Worm (Caenorhabditis elegans) whole organism, L1 larva: Measurements from ENCODE around the gene pdl-1.

ENCODE experiments used
- C16A3.4 ChIP-seq: fragments of 150-350 bp; optimal IDR thresholded peaks from 2 replicates; lab custom pipeline; 2014; ENCODE audit warnings: missing biosample characterization, missing genetic modification characterization
- C34B4.2 ChIP-seq: sonication (generic microtip); optimal IDR thresholded peaks from 2 replicates; lab custom pipeline; 2017; ENCODE audit warnings: mild to moderate bottlenecking, missing genetic modification characterization, missing compliant biosample characterization
- F16B12.6 ChIP-seq: fragments of 150-350 bp; optimal IDR thresholded peaks from 2 replicates; lab custom pipeline; 2014; ENCODE audit warnings: missing biosample characterization, missing genetic modification characterization
- Y116A8C.19 ChIP-seq: sonication (generic microtip); optimal IDR thresholded peaks from 2 replicates; lab custom pipeline; 2016; ENCODE audit warnings: missing compliant biosample characterization, missing genetic modification characterization, borderline replicate concordance
- ama-1 ChIP-seq: fragments of 150-350 bp; optimal IDR thresholded peaks from 2 replicates; lab custom pipeline; 2014
- blmp-1 ChIP-seq: fragments of 150-350 bp; optimal IDR thresholded peaks from 2 replicates; lab custom pipeline; 2014; ENCODE audit warnings: missing biosample characterization, missing genetic modification characterization
- ceh-8 ChIP-seq: fragments of 200-800 bp; sonication (Bioruptor generic); optimal IDR thresholded peaks from 2 replicates; lab custom pipeline; 2018; ENCODE audit warnings: mild to moderate bottlenecking, missing genetic modification characterization, moderate library complexity, missing compliant biosample characterization
- ces-1 ChIP-seq: fragments of 150-350 bp; optimal IDR thresholded peaks from 2 replicates; lab custom pipeline; 2014; ENCODE audit warnings: missing biosample characterization, missing genetic modification reagents, missing genetic modification characterization
- dpl-1 ChIP-seq, 3 experiments: fragments of 150-350 bp in 2 of 3; sonication (generic microtip) in 1 of 3; optimal IDR thresholded peaks; 2 replicates each; lab custom pipeline; 2014 to 2017; ENCODE audit warnings: missing biosample characterization in 3 of 3, missing genetic modification characterization in 3 of 3, missing genetic modification reagents in 3 of 3
- dsc-1 ChIP-seq: sonication (generic microtip); optimal IDR thresholded peaks from 2 replicates; lab custom pipeline; 2016; ENCODE audit warnings: mild to moderate bottlenecking, missing genetic modification characterization, missing compliant biosample characterization
- egl-27 ChIP-seq, 2 experiments: fragments of 150-350 bp in 1 of 2; sonication (generic microtip); optimal IDR thresholded peaks; 3 replicates each; lab custom pipeline; 2017 to 2018; ENCODE audit warnings: missing biosample characterization in 2 of 2, missing genetic modification characterization in 2 of 2, missing genetic modification reagents in 2 of 2
- elt-2 ChIP-seq: sonication (generic microtip); optimal IDR thresholded peaks from 2 replicates; lab custom pipeline; 2016; ENCODE audit warnings: missing genetic modification characterization, mild to moderate bottlenecking, inconsistent platforms, missing compliant biosample characterization, missing genetic modification reagents
- fkh-4 ChIP-seq: sonication (generic microtip); optimal IDR thresholded peaks from 2 replicates; lab custom pipeline; 2016; ENCODE audit warnings: missing compliant biosample characterization, missing genetic modification characterization, borderline replicate concordance
- fkh-8 ChIP-seq: sonication (generic microtip); optimal IDR thresholded peaks from 2 replicates; lab custom pipeline; 2016; ENCODE audit warnings: mild to moderate bottlenecking, missing genetic modification characterization, missing compliant biosample characterization
- hlh-17 ChIP-seq: fragments of 200-800 bp; sonication (Bioruptor generic); optimal IDR thresholded peaks from 2 replicates; lab custom pipeline; 2018; ENCODE audit warnings: missing genetic modification characterization, mild to moderate bottlenecking, missing compliant biosample characterization, moderate library complexity, borderline replicate concordance
- hlh-4 ChIP-seq: sonication (generic microtip); optimal IDR thresholded peaks from 2 replicates; lab custom pipeline; 2016; ENCODE audit warnings: mild to moderate bottlenecking, missing genetic modification characterization, missing compliant biosample characterization
- hpl-2 ChIP-seq: fragments of 150-350 bp; optimal IDR thresholded peaks from 2 replicates; lab custom pipeline; 2014; ENCODE audit warnings: missing biosample characterization, missing genetic modification reagents, missing genetic modification characterization
- irx-1 ChIP-seq: sonication (generic microtip); optimal IDR thresholded peaks from 2 replicates; lab custom pipeline; 2016; ENCODE audit warnings: missing genetic modification characterization, missing compliant biosample characterization
- jun-1 ChIP-seq: fragments of 150-350 bp; optimal IDR thresholded peaks from 2 replicates; lab custom pipeline; 2014; ENCODE audit warnings: missing biosample characterization, missing genetic modification reagents, missing genetic modification characterization
- lin-14 ChIP-seq: fragments of 200-800 bp; sonication (Bioruptor generic); optimal IDR thresholded peaks from 2 replicates; lab custom pipeline; 2018; ENCODE audit warnings: mild to moderate bottlenecking, missing genetic modification characterization, moderate library complexity, missing compliant biosample characterization
- lin-35 ChIP-seq, 2 experiments: fragments of 150-350 bp; optimal IDR thresholded peaks; 2 replicates each; lab custom pipeline; 2014; ENCODE audit warnings: missing biosample characterization in 2 of 2, missing genetic modification characterization in 2 of 2, missing genetic modification reagents in 2 of 2
- lir-3 ChIP-seq: sonication (generic microtip); optimal IDR thresholded peaks from 2 replicates; lab custom pipeline; 2016; ENCODE audit warnings: mild to moderate bottlenecking, missing genetic modification characterization, moderate library complexity, missing compliant biosample characterization; ENCODE audit not compliant: poor library complexity
- lsy-2 ChIP-seq, 2 experiments: fragments of 150-350 bp; optimal IDR thresholded peaks; 2 replicates each; lab custom pipeline; 2014; ENCODE audit warnings: missing biosample characterization in 2 of 2, missing genetic modification characterization in 2 of 2
- mdl-1 ChIP-seq, 2 experiments: fragments of 150-350 bp; optimal IDR thresholded peaks; 2 replicates each; lab custom pipeline; 2014 to 2017; ENCODE audit warnings: missing biosample characterization in 2 of 2, missing genetic modification characterization in 2 of 2, inconsistent platforms in 1 of 2
- nhr-12 ChIP-seq: sonication (generic microtip); optimal IDR thresholded peaks from 2 replicates; lab custom pipeline; 2017; ENCODE audit warnings: missing biosample characterization, missing genetic modification characterization
- nhr-19 ChIP-seq: fragments of 200-800 bp; sonication (Bioruptor generic); conservative IDR thresholded peaks from 2 replicates; pipeline ENCODE4 v1.3.6; 2022; ENCODE audit warnings: missing genetic modification characterization, missing compliant biosample characterization
- pax-3 ChIP-seq: fragments of 200-800 bp; sonication (Bioruptor generic); optimal IDR thresholded peaks from 2 replicates; lab custom pipeline; 2018; ENCODE audit warnings: mild to moderate bottlenecking, missing genetic modification characterization, moderate library complexity, missing compliant biosample characterization
- pqm-1 ChIP-seq: sonication (generic microtip); optimal IDR thresholded peaks from 3 replicates; lab custom pipeline; 2017; ENCODE audit warnings: missing biosample characterization, missing genetic modification characterization
- skn-1 ChIP-seq: fragments of 150-350 bp; optimal IDR thresholded peaks from 2 replicates; lab custom pipeline; 2014; ENCODE audit warnings: missing biosample characterization, missing genetic modification characterization
- snu-23 ChIP-seq: sonication (generic microtip); optimal IDR thresholded peaks from 2 replicates; lab custom pipeline; 2016; ENCODE audit warnings: missing genetic modification characterization, missing compliant biosample characterization
- sox-4 ChIP-seq: sonication (generic microtip); optimal IDR thresholded peaks from 2 replicates; lab custom pipeline; 2016; ENCODE audit warnings: missing genetic modification characterization, missing compliant biosample characterization
- sptf-1 ChIP-seq: fragments of 150-350 bp; optimal IDR thresholded peaks from 2 replicates; lab custom pipeline; 2014; ENCODE audit warnings: missing biosample characterization, missing genetic modification characterization
- sup-37 ChIP-seq: fragments of 200-800 bp; sonication (Bioruptor generic); optimal IDR thresholded peaks from 2 replicates; lab custom pipeline; 2018; ENCODE audit warnings: mild to moderate bottlenecking, missing genetic modification characterization, missing compliant biosample characterization
- swsn-7 ChIP-seq: sonication (generic microtip); optimal IDR thresholded peaks from 2 replicates; lab custom pipeline; 2016; ENCODE audit warnings: missing genetic modification characterization, missing compliant biosample characterization
- unc-130 ChIP-seq: fragments of 150-350 bp; optimal IDR thresholded peaks from 2 replicates; lab custom pipeline; 2017; ENCODE audit warnings: missing biosample characterization, missing genetic modification characterization, inconsistent platforms
- unc-30 ChIP-seq: sonication (generic microtip); optimal IDR thresholded peaks from 2 replicates; lab custom pipeline; 2017; ENCODE audit warnings: missing biosample characterization, missing genetic modification characterization
- unc-86 ChIP-seq: sonication (generic microtip); optimal IDR thresholded peaks from 2 replicates; lab custom pipeline; 2016; ENCODE audit warnings: missing genetic modification characterization, missing compliant biosample characterization
- vab-15 ChIP-seq: sonication (generic microtip); optimal IDR thresholded peaks from 2 replicates; lab custom pipeline; 2017; ENCODE audit warnings: missing genotype, mild to moderate bottlenecking, missing genetic modification characterization, missing compliant biosample characterization
- zag-1 ChIP-seq: fragments of 150-350 bp; optimal IDR thresholded peaks from 2 replicates; lab custom pipeline; 2014; ENCODE audit warnings: missing biosample characterization, missing genetic modification characterization
- zip-4 ChIP-seq: fragments of 200-800 bp; sonication (Bioruptor generic); optimal IDR thresholded peaks from 2 replicates; lab custom pipeline; 2018; ENCODE audit warnings: mild to moderate bottlenecking, missing genetic modification characterization, moderate library complexity, missing compliant biosample characterization
- ztf-11 ChIP-seq, 2 experiments: sonication (generic microtip); optimal IDR thresholded peaks; 2 replicates each; lab custom pipeline; 2016 to 2017; ENCODE audit warnings: missing genetic modification characterization in 2 of 2, missing biosample characterization in 1 of 2, missing compliant biosample characterization in 1 of 2
- ztf-4 ChIP-seq: fragments of 150-350 bp; optimal IDR thresholded peaks from 2 replicates; lab custom pipeline; 2014; ENCODE audit warnings: missing biosample characterization, missing genetic modification characterization

pdl-1 gene

DNA sequence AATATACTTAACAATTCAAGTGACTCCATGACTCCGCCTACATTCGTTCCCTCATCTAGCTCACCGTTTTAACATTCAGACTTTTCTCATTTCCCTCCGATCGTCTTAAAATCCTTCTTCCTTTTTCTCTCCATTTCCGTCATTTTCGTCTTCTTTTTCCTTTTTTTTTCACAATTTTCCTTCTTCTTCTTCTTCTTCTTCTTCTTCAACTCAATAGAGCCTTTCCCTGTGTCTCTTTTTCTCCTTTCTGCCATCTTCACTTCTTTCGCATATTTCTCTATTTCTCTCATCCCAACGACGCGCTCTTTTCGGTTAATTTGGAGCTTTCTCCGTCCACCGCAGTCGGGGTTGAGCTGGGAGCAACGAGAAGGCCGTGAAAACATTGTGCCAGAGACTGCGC, 971 bp upstream of the pdl-1 start (continued):
- TF ChIP-seq mdl-1 (tag; optimal IDR thresholded peaks at IDR 0.05; lab: Kevin White, UChicago): no peak
- no peak for TF ChIP-seq ztf-4
- no peak for TF ChIP-seq C34B4.2
- TF ChIP-seq egl-27 (tag; optimal IDR thresholded peaks at IDR 0.05; lab: Kevin White, UChicago): no peak
- no peak for TF ChIP-seq jun-1
- TF ChIP-seq ces-1: no peak
- TF ChIP-seq unc-86 (tag; lab: Kevin White, UChicago): no peak
- no peak for TF ChIP-seq Y116A8C.19 (tag; lab: Kevin White, UChicago)
- TF ChIP-seq pax-3 (tag; lab: Kevin White, UChicago): no peak
- peak; percentile 0 for TF ChIP-seq fkh-8 (tag; lab: Kevin White, UChicago)
- TF ChIP-seq sptf-1 (tag; lab: Kevin White, UChicago): no peak
- no peak for TF ChIP-seq hpl-2 (GFP tag; lab: Kevin White, UChicago)
- peak; percentile 53 for TF ChIP-seq lir-3
- no peak for TF ChIP-seq nhr-12 (tag; lab: Kevin White, UChicago)
- TF ChIP-seq ama-1: no peak
- TF ChIP-seq irx-1: no peak
- no peak for TF ChIP-seq dpl-1 (GFP tag; optimal IDR thresholded peaks at IDR 0.05; lab: Kevin White, UChicago)
- no peak for TF ChIP-seq skn-1
- TF ChIP-seq sup-37 (GFP tag; lab: Kevin White, UChicago): no peak
- TF ChIP-seq vab-15 (tag; lab: Kevin White, UChicago): no peak
- no peak for TF ChIP-seq nhr-19
- no peak for TF ChIP-seq zag-1 (tag; lab: Kevin White, UChicago)
- TF ChIP-seq ztf-11 (tag; optimal IDR thresholded peaks at IDR 0.05; lab: Kevin White, UChicago): no peak
- peak; percentile 19 for TF ChIP-seq snu-23 (GFP tag; lab: Kevin White, UChicago)
- no peak for TF ChIP-seq blmp-1 (tag; lab: Kevin White, UChicago)
- TF ChIP-seq zip-4: no peak
- no peak for TF ChIP-seq pqm-1 (tag; lab: Kevin White, UChicago)
- TF ChIP-seq C16A3.4 (tag; lab: Kevin White, UChicago): no peak
- TF ChIP-seq lin-35 (GFP tag; optimal IDR thresholded peaks at IDR 0.05; lab: Kevin White, UChicago): peak in 1 of 2 experiments; percentile 9
- no peak for TF ChIP-seq sox-4 (tag; lab: Kevin White, UChicago)
- TF ChIP-seq hlh-17: no peak
- TF ChIP-seq hlh-4 (tag; lab: Kevin White, UChicago): no peak
- TF ChIP-seq unc-30 (tag; lab: Kevin White, UChicago): no peak
- no peak for TF ChIP-seq fkh-4 (tag; lab: Kevin White, UChicago)
- TF ChIP-seq ceh-8 (GFP tag; lab: Kevin White, UChicago): no peak
- TF ChIP-seq unc-130 (tag; lab: Kevin White, UChicago): no peak
- TF ChIP-seq elt-2 (tag; lab: Kevin White, UChicago): no peak
- no peak for TF ChIP-seq F16B12.6
- peak; percentile 83 for TF ChIP-seq lin-14 (GFP tag; lab: Kevin White, UChicago)
- TF ChIP-seq swsn-7 (tag; lab: Kevin White, UChicago): peak; percentile 14
- peak; percentile 3 for TF ChIP-seq dsc-1 (tag; lab: Kevin White, UChicago)
- TF ChIP-seq lsy-2 (tag; optimal IDR thresholded peaks at IDR 0.05; lab: Kevin White, UChicago): peak; percentile 25 to 50

DNA sequence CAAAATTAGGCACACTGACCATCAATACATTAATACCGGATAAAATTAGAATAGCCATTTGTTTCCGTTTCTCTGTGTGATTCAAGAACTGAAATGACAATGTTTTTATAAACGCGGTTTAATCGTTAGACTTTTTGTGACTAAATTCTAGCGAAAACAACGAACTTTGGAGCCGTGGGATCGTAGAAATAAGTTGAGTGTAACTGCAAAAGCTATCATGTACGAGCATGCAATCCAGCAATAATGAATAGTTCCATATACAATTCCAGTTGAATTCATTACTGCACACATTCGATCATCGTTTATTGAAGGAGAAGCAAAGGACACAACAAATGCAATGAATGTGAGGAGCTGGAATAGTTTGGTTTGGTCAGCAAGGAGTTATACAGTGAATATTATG, 2.5 kb downstream of the pdl-1 start:
- TF ChIP-seq sup-37 (GFP tag; lab: Kevin White, UChicago): no peak
- no peak for TF ChIP-seq hpl-2 (GFP tag; lab: Kevin White, UChicago)
- no peak for TF ChIP-seq jun-1
- no peak for TF ChIP-seq lin-14 (GFP tag; lab: Kevin White, UChicago)
